Worm (Caenorhabditis elegans): ENCODE data around the gene ZK945.7.

ce11 chrII:10121725-10122124, 13.4 kb upstream of the ZK945.7 start, which contains the start of gene lov-1:
- TF ChIP-seq Y75B8A.6 (GFP tag; IDR thresholded peaks at IDR 0.05), result no peak
- TF ChIP-seq mdl-1 (tag; optimal IDR thresholded peaks at IDR 0.05), result no peak
- no peak for TF ChIP-seq nhr-11 (tag; optimal IDR thresholded peaks at IDR 0.05)
- TF ChIP-seq daf-12 (tag; optimal IDR thresholded peaks at IDR 0.05), result no peak
- no peak for TF ChIP-seq nhr-10 (tag; optimal IDR thresholded peaks at IDR 0.05)
- no peak for TF ChIP-seq tra-1 (GFP tag; IDR thresholded peaks at IDR 0.05)
